Worm (Caenorhabditis elegans) whole organism, L3 larva: ENCODE results near the gene Y79H2A.2.

Experiments
- R02D3.7 ChIP-seq: fragments of 150-350 bp; optimal IDR thresholded peaks from 2 replicates; lab custom pipeline; 2014; ENCODE audit warnings: missing biosample characterization, missing genetic modification characterization
- ZK546.5 ChIP-seq: sonication (generic microtip); optimal IDR thresholded peaks from 2 replicates; lab custom pipeline; 2017; ENCODE audit warnings: missing biosample characterization, missing genetic modification characterization
- aly-2 ChIP-seq: fragments of 150-350 bp; optimal IDR thresholded peaks from 2 replicates; lab custom pipeline; 2014; ENCODE audit warnings: missing biosample characterization, missing genetic modification characterization
- ceh-28 ChIP-seq: fragments of 150-350 bp; optimal IDR thresholded peaks from 2 replicates; lab custom pipeline; 2014; ENCODE audit warnings: missing biosample characterization, missing genetic modification reagents, missing genetic modification characterization
- daf-12 ChIP-seq: fragments of 150-350 bp; optimal IDR thresholded peaks from 2 replicates; lab custom pipeline; 2014; ENCODE audit warnings: missing biosample characterization, missing genetic modification reagents, missing genetic modification characterization
- egl-27 ChIP-seq: sonication (generic microtip); optimal IDR thresholded peaks from 4 replicates; lab custom pipeline; 2017; ENCODE audit warnings: missing biosample characterization, missing genetic modification reagents, missing genetic modification characterization
- egl-5 ChIP-seq: fragments of 150-350 bp; optimal IDR thresholded peaks from 2 replicates; lab custom pipeline; 2017; ENCODE audit warnings: missing biosample characterization, missing genetic modification reagents, missing genetic modification characterization, inconsistent platforms
- elt-2 ChIP-seq: sonication (generic microtip); optimal IDR thresholded peaks from 2 replicates; lab custom pipeline; 2016; ENCODE audit warnings: missing genetic modification reagents, mild to moderate bottlenecking, missing genetic modification characterization, missing compliant biosample characterization
- elt-3 ChIP-seq, 3 experiments: fragments of 150-350 bp in 1 of 3; sonication (generic microtip) in 2 of 3; optimal IDR thresholded peaks; 2 replicates in 2 of 3; 4 replicates in 1 of 3; lab custom pipeline; 2014 to 2017; ENCODE audit warnings: missing biosample characterization in 3 of 3, missing genetic modification characterization in 3 of 3
- fkh-2 ChIP-seq: fragments of 150-350 bp; optimal IDR thresholded peaks from 2 replicates; lab custom pipeline; 2014; ENCODE audit warnings: missing biosample characterization, missing genetic modification reagents, missing genetic modification characterization
- fos-1 ChIP-seq: fragments of 150-350 bp; optimal IDR thresholded peaks from 2 replicates; lab custom pipeline; 2014; ENCODE audit warnings: missing biosample characterization, missing genetic modification characterization
- hmg-11 ChIP-seq: sonication (generic microtip); optimal IDR thresholded peaks from 2 replicates; lab custom pipeline; 2016; ENCODE audit warnings: missing genetic modification characterization, missing compliant biosample characterization
- jun-1 ChIP-seq: fragments of 150-350 bp; optimal IDR thresholded peaks from 2 replicates; lab custom pipeline; 2014; ENCODE audit warnings: missing biosample characterization, missing genetic modification reagents, missing genetic modification characterization
- lin-15B ChIP-seq: fragments of 150-350 bp; optimal IDR thresholded peaks from 2 replicates; lab custom pipeline; 2014; ENCODE audit warnings: missing biosample characterization, missing genetic modification characterization
- lin-39 ChIP-seq: fragments of 150-350 bp; optimal IDR thresholded peaks from 2 replicates; lab custom pipeline; 2018; ENCODE audit warnings: missing biosample characterization, missing genetic modification reagents, missing genetic modification characterization
- lsy-12 ChIP-seq: sonication (generic microtip); optimal IDR thresholded peaks from 2 replicates; lab custom pipeline; 2016; ENCODE audit warnings: mild to moderate bottlenecking, missing genetic modification characterization, missing compliant biosample characterization
- mdl-1 ChIP-seq: fragments of 150-350 bp; optimal IDR thresholded peaks from 2 replicates; lab custom pipeline; 2014; ENCODE audit warnings: missing biosample characterization, missing genetic modification characterization
- mml-1 ChIP-seq: fragments of 150-350 bp; sonication (generic microtip); optimal IDR thresholded peaks from 3 replicates; lab custom pipeline; 2014; ENCODE audit warnings: missing biosample characterization, missing genetic modification characterization
- nfya-1 ChIP-seq: sonication (generic microtip); optimal IDR thresholded peaks from 2 replicates; lab custom pipeline; 2017; ENCODE audit warnings: missing genetic modification characterization, mild to moderate bottlenecking, missing compliant biosample characterization, antibody characterized with exemption, moderate library complexity; ENCODE audit not compliant: insufficient read depth
- nhr-11 ChIP-seq: fragments of 150-350 bp; optimal IDR thresholded peaks from 2 replicates; lab custom pipeline; 2014; ENCODE audit warnings: missing biosample characterization, missing genetic modification characterization
- nhr-23 ChIP-seq: fragments of 150-350 bp; optimal IDR thresholded peaks from 2 replicates; lab custom pipeline; 2014; ENCODE audit warnings: missing biosample characterization, missing genetic modification reagents, missing genetic modification characterization
- nhr-237 ChIP-seq: fragments of 150-350 bp; optimal IDR thresholded peaks from 2 replicates; lab custom pipeline; 2014; ENCODE audit warnings: missing biosample characterization, missing genetic modification characterization
- nhr-28 ChIP-seq: fragments of 150-350 bp; optimal IDR thresholded peaks from 2 replicates; lab custom pipeline; 2014; ENCODE audit warnings: missing biosample characterization, missing genetic modification characterization
- nhr-43 ChIP-seq: sonication (generic microtip); optimal IDR thresholded peaks from 2 replicates; lab custom pipeline; 2016; ENCODE audit warnings: mild to moderate bottlenecking, missing genetic modification characterization, missing compliant biosample characterization; ENCODE audit not compliant: poor library complexity, severe bottlenecking
- nhr-67 ChIP-seq: fragments of 150-350 bp; optimal IDR thresholded peaks from 2 replicates; lab custom pipeline; 2014; ENCODE audit warnings: missing biosample characterization, missing genetic modification characterization
- nhr-76 ChIP-seq: fragments of 150-350 bp; sonication (generic microtip); optimal IDR thresholded peaks from 5 replicates; lab custom pipeline; 2014; ENCODE audit warnings: missing biosample characterization, missing genetic modification characterization
- pha-4 ChIP-seq: fragments of 150-350 bp; optimal IDR thresholded peaks from 2 replicates; lab custom pipeline; 2014; ENCODE audit warnings: missing biosample characterization, missing genetic modification reagents, missing genetic modification characterization
- pqm-1 ChIP-seq: fragments of 150-350 bp; optimal IDR thresholded peaks from 2 replicates; lab custom pipeline; 2017; ENCODE audit warnings: missing biosample characterization, missing genetic modification characterization, inconsistent platforms
- sea-2 ChIP-seq: fragments of 150-350 bp; sonication (generic microtip); optimal IDR thresholded peaks from 4 replicates; lab custom pipeline; 2014; ENCODE audit warnings: missing biosample characterization, missing genetic modification reagents, missing genetic modification characterization
- snpc-4 ChIP-seq: fragments of 150-350 bp; optimal IDR thresholded peaks from 2 replicates; lab custom pipeline; 2014; ENCODE audit warnings: missing biosample characterization, missing genetic modification characterization
- unc-39 ChIP-seq: sonication (generic microtip); optimal IDR thresholded peaks from 4 replicates; lab custom pipeline; 2017; ENCODE audit warnings: missing biosample characterization, missing genetic modification characterization
- unc-62 ChIP-seq: fragments of 150-350 bp; sonication (generic microtip); optimal IDR thresholded peaks from 4 replicates; lab custom pipeline; 2014; ENCODE audit warnings: missing biosample characterization, missing genetic modification reagents, missing genetic modification characterization
- ztf-4 ChIP-seq: fragments of 150-350 bp; optimal IDR thresholded peaks from 2 replicates; lab custom pipeline; 2014; ENCODE audit warnings: missing biosample characterization, missing genetic modification characterization

The Y79H2A.2 gene

DNA sequence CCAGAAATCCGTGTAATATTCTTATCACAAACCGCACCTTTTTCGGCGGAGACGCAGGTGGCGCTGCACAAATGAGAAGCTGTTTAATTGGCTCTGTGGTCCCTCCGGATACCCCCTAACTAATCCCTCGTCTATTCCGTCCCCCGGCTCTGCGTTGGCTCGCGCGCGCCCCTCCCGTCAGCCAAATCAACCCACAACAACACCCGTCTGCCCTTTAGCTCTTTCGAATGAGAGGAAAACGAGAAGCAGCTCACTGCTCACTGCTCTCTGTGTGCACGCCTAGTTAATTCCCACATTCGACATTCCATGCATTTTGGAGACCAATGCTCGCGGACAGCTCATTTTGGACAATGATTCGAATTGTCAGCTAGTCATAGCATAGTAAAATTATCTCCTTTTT lies 29.5 kb upstream of the Y79H2A.2 start:
- no peak for TF ChIP-seq mml-1 (tag; lab: Kevin White, UChicago)
- no peak for TF ChIP-seq nhr-28 (tag; lab: Kevin White, UChicago)
- TF ChIP-seq unc-62 (GFP tag; lab: Kevin White, UChicago): no peak
- no peak for TF ChIP-seq daf-12 (tag; lab: Kevin White, UChicago)
- no peak for TF ChIP-seq nhr-11 (tag; lab: Kevin White, UChicago)
- no peak for TF ChIP-seq jun-1 (tag; lab: Kevin White, UChicago)
- TF ChIP-seq R02D3.7 (tag; lab: Kevin White, UChicago): no peak
- no peak for TF ChIP-seq pqm-1
- no peak for TF ChIP-seq aly-2 (tag; lab: Kevin White, UChicago)
- TF ChIP-seq unc-39 (tag; lab: Kevin White, UChicago): no peak
- no peak for TF ChIP-seq hmg-11
- TF ChIP-seq, all 47 proteins: peak for 0

DNA sequence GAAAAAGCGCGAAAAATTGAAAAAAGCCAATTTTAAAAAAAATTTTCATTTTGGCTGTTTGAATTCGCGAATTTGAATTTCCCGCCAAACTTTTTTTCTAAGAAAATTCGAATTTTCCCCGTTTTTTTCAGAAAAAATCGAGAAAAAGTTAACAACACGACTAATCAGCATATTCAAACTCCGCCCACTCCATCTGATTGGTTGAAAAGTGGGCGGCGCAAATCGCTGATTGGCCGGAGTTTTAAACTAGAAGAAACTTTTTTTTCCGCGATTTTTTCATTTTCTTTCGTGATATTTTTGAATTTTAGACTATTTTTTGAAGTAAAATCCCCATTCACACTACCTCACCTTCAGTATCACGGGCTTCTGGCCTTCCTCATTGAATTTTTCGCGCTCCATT lies 29.0 kb upstream of the Y79H2A.2 start:
- TF ChIP-seq nfya-1 (tag; lab: Kevin White, UChicago) (peak; percentile 92), lsy-12 (tag; lab: Kevin White, UChicago) (no peak)
- TF ChIP-seq, all 47 proteins: peak for 1

DNA sequence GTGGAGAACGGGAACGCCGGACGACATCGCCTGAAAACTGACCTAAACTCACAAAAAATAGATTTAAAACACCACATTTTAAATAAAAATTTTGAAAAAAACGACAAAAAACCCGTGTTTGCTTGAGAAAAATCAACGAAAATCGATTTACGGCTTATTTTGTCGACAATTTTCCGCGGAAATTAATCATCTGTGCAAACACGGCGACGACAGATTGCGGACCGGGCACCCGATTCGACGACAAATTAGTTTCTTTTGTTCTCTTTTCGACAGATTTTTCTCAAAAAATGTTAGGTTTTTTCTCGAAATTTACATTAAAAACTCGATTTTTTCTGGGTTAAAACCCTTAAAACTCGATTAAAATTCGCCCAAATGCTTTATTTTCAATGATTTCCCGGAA lies 27.9 kb upstream of the Y79H2A.2 start, which contains the start of gene arx-3:
arx-3 (minus strand) TSS at position 30 of the 400 bp plus-strand sequence.
- TF ChIP-seq nfya-1 (tag; lab: Kevin White, UChicago): peak; percentile 72
- TF ChIP-seq unc-39 (tag; lab: Kevin White, UChicago): no peak
- TF ChIP-seq ztf-4 (tag; lab: Kevin White, UChicago): no peak
- no peak for TF ChIP-seq mdl-1 (tag; lab: Kevin White, UChicago)
- TF ChIP-seq ceh-28: peak; percentile 41
- TF ChIP-seq lin-15B: peak; percentile 37
- no peak for TF ChIP-seq mml-1 (tag; lab: Kevin White, UChicago)
- TF ChIP-seq pqm-1: peak; percentile 26
- TF ChIP-seq egl-5 (tag; lab: Kevin White, UChicago): peak; percentile 31
- TF ChIP-seq nhr-23: peak; percentile 10
- no peak for TF ChIP-seq fkh-2 (tag; lab: Kevin White, UChicago)
- peak; percentile 50 for TF ChIP-seq pha-4 (tag; lab: Kevin White, UChicago)
- no peak for TF ChIP-seq lin-39 (tag; lab: Kevin White, UChicago)

DNA sequence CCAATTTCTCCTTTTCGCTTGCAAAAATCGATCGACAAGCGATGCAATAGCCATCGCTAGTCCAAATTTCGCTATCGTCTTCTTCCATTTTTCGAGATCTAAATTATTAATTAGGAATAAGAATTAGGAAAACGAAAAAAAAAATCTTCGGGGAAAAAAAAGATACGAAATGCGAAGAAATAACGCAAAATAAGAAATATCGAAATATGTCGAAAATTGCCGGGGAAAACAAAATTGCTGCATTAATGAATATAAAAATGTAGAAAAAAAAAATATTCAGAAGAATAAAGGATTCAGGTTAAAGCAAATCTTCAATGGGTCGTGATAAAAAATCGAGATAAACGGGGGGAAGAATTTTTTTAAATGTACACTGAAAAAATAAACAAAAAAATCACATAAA lies 21.6 kb upstream of the Y79H2A.2 start, which contains the start of gene Y79H2A.3:
Y79H2A.3 (minus strand) TSS at position 101 of the 400 bp plus-strand sequence.
- TF ChIP-seq elt-3 (tag; optimal IDR thresholded peaks at IDR 0.05; lab: Kevin White, UChicago) (no peak), nhr-28 (tag; lab: Kevin White, UChicago) (no peak), ZK546.5 (tag; lab: Kevin White, UChicago) (no peak), unc-39 (tag; lab: Kevin White, UChicago) (no peak), nhr-237 (tag; lab: Kevin White, UChicago) (no peak), egl-27 (tag; lab: Kevin White, UChicago) (no peak), fos-1 (tag; lab: Kevin White, UChicago) (no peak), sea-2 (no peak)

DNA sequence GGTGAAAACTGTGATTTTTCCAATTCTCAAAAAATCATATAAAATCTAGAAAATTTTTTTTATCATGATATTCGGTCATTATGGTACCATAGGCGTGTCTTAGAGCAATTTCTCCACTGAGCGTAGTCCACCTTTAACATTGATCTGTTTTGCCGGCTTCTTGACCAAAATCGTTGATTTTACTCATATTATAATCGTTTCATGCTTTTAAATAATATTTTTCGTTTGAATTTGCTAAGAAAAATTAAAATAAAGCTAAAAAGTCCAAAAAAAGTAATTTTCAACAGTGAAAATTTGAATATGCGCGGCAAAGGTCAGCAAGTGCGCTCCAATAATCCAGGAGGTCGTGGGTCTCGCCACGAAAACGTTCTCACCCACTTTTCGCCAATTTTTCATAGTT lies 10.4 kb upstream of the Y79H2A.2 start, which contains the start of gene Y79H2A.4:
Y79H2A.4 (plus strand) TSS at position 301 of the 400 bp plus-strand sequence.
- TF ChIP-seq ceh-28: no peak
- TF ChIP-seq daf-12 (tag; lab: Kevin White, UChicago): no peak
- TF ChIP-seq ztf-4 (tag; lab: Kevin White, UChicago): no peak
- TF ChIP-seq fkh-2 (tag; lab: Kevin White, UChicago): no peak
- no peak for TF ChIP-seq mml-1 (tag; lab: Kevin White, UChicago)
- no peak for TF ChIP-seq lin-39 (tag; lab: Kevin White, UChicago)
- TF ChIP-seq hmg-11: no peak
- no peak for TF ChIP-seq unc-39 (tag; lab: Kevin White, UChicago)
- TF ChIP-seq nfya-1 (tag; lab: Kevin White, UChicago): no peak
- TF ChIP-seq nhr-76 (tag; lab: Kevin White, UChicago): no peak
- no peak for TF ChIP-seq pha-4 (tag; lab: Kevin White, UChicago)
- no peak for TF ChIP-seq elt-2
- no peak for TF ChIP-seq snpc-4 (tag; lab: Kevin White, UChicago)
- TF ChIP-seq nhr-43 (tag; lab: Kevin White, UChicago): no peak
- no peak for TF ChIP-seq mdl-1 (tag; lab: Kevin White, UChicago)
- no peak for TF ChIP-seq lsy-12 (tag; lab: Kevin White, UChicago)
- no peak for TF ChIP-seq nhr-67 (tag; lab: Kevin White, UChicago)
- TF ChIP-seq sea-2: no peak
